Worm (Caenorhabditis elegans) whole organism, young adult: ENCODE results near the gene Y32B12A.5.

Experiments
- B0261.1 ChIP-seq: sonication (generic microtip); optimal IDR thresholded peaks from 2 replicates; lab custom pipeline; 2016; ENCODE audit warnings: mild to moderate bottlenecking, missing genetic modification characterization, moderate library complexity, missing compliant biosample characterization
- C17E4.6 ChIP-seq: fragments of 200-800 bp; sonication (Bioruptor generic); IDR thresholded peaks from 2 replicates; pipeline ENCODE4 v1.3.6; 2022; ENCODE audit warnings: missing genetic modification reagents, missing genetic modification characterization, missing compliant biosample characterization
- F10E7.11 ChIP-seq: sonication (generic microtip); optimal IDR thresholded peaks from 2 replicates; lab custom pipeline; 2017; ENCODE audit warnings: mild to moderate bottlenecking, missing genetic modification characterization, moderate library complexity, missing compliant biosample characterization
- F33H1.4 ChIP-seq: fragments of 200-800 bp; sonication (Bioruptor generic); IDR thresholded peaks from 2 replicates; pipeline ENCODE4 v1.3.6; 2022; ENCODE audit warnings: missing genetic modification reagents, missing genetic modification characterization, missing compliant biosample characterization
- Y56A3A.18 ChIP-seq: fragments of 200-800 bp; sonication (Bioruptor generic); IDR thresholded peaks from 2 replicates; pipeline ENCODE4 v1.3.6; 2022; ENCODE audit warnings: missing genetic modification reagents, missing genetic modification characterization, missing compliant biosample characterization
- aptf-2 ChIP-seq: fragments of 200-800 bp; sonication (Bioruptor generic); conservative IDR thresholded peaks from 2 replicates; pipeline ENCODE4 v1.3.6; 2022; ENCODE audit warnings: missing genetic modification reagents, missing genetic modification characterization, missing compliant biosample characterization
- athp-1 ChIP-seq: sonication (generic microtip); optimal IDR thresholded peaks from 2 replicates; lab custom pipeline; 2017; ENCODE audit warnings: mild to moderate bottlenecking, missing genetic modification characterization, missing compliant biosample characterization
- attf-5 ChIP-seq: fragments of 200-800 bp; sonication (Bioruptor generic); optimal IDR thresholded peaks from 2 replicates; lab custom pipeline; 2018; ENCODE audit warnings: mild to moderate bottlenecking, missing genetic modification characterization, missing compliant biosample characterization
- dpl-1 ChIP-seq: fragments of 150-350 bp; optimal IDR thresholded peaks from 2 replicates; lab custom pipeline; 2014; ENCODE audit warnings: missing biosample characterization, missing genetic modification reagents, missing genetic modification characterization
- efl-1 ChIP-seq: fragments of 150-350 bp; optimal IDR thresholded peaks from 2 replicates; lab custom pipeline; 2014; ENCODE audit warnings: missing biosample characterization, missing genetic modification reagents, missing genetic modification characterization
- egl-18 ChIP-seq: fragments of 200-800 bp; sonication (Bioruptor generic); IDR thresholded peaks from 2 replicates; pipeline ENCODE4 v1.3.6; 2022; ENCODE audit warnings: missing genetic modification reagents, missing genetic modification characterization, missing compliant biosample characterization
- egrh-3 ChIP-seq: fragments of 200-800 bp; sonication (Bioruptor generic); IDR thresholded peaks from 2 replicates; pipeline ENCODE4 v1.3.6; 2022; ENCODE audit warnings: missing genetic modification reagents, missing genetic modification characterization, missing compliant biosample characterization
- ekl-4 ChIP-seq: fragments of 200-800 bp; sonication (Bioruptor generic); IDR thresholded peaks from 2 replicates; pipeline ENCODE4 v1.3.6; 2022; ENCODE audit warnings: missing genetic modification reagents, missing genetic modification characterization, missing compliant biosample characterization
- ets-4 ChIP-seq: fragments of 200-800 bp; sonication (Bioruptor generic); optimal IDR thresholded peaks from 2 replicates; lab custom pipeline; 2018; ENCODE audit warnings: mild to moderate bottlenecking, missing genetic modification characterization, missing compliant biosample characterization
- hmg-1.2 ChIP-seq: fragments of 200-800 bp; sonication (Bioruptor generic); IDR thresholded peaks from 2 replicates; pipeline ENCODE4 v1.3.6; 2022; ENCODE audit warnings: missing genetic modification reagents, missing genetic modification characterization, missing compliant biosample characterization
- lag-1 ChIP-seq: fragments of 200-800 bp; sonication (Bioruptor generic); IDR thresholded peaks from 2 replicates; pipeline ENCODE4 v1.3.6; 2022; ENCODE audit warnings: missing genetic modification reagents, missing genetic modification characterization, missing compliant biosample characterization
- let-607 ChIP-seq, 2 experiments: fragments of 200-800 bp in 1 of 2; sonication (Bioruptor generic) in 1 of 2; sonication (generic microtip) in 1 of 2; optimal IDR thresholded peaks; 2 replicates each; lab custom pipeline; 2016 to 2018; ENCODE audit warnings: mild to moderate bottlenecking in 2 of 2, missing compliant biosample characterization in 2 of 2, missing genetic modification characterization in 2 of 2, moderate library complexity in 2 of 2, missing genotype in 1 of 2
- lin-26 ChIP-seq: fragments of 200-800 bp; sonication (Bioruptor generic); IDR thresholded peaks from 2 replicates; pipeline ENCODE4 v1.3.6; 2022; ENCODE audit warnings: missing genetic modification reagents, missing genetic modification characterization, missing compliant biosample characterization
- lin-35 ChIP-seq, 3 experiments: fragments of 150-350 bp in 2 of 3; sonication (generic microtip) in 1 of 3; optimal IDR thresholded peaks; 2 replicates each; lab custom pipeline; 2014 to 2018; ENCODE audit warnings: missing biosample characterization in 3 of 3, missing genetic modification characterization in 3 of 3, missing genetic modification reagents in 3 of 3
- lin-40 ChIP-seq: sonication (generic microtip); optimal IDR thresholded peaks from 2 replicates; lab custom pipeline; 2016; ENCODE audit warnings: missing genetic modification characterization, mild to moderate bottlenecking, missing compliant biosample characterization, missing genotype, missing genetic modification reagents
- lin-54 ChIP-seq: fragments of 200-800 bp; sonication (Bioruptor generic); optimal IDR thresholded peaks from 2 replicates; lab custom pipeline; 2018; ENCODE audit warnings: mild to moderate bottlenecking, missing genetic modification characterization, missing compliant biosample characterization
- lsl-1 ChIP-seq: fragments of 200-800 bp; sonication (Bioruptor generic); optimal IDR thresholded peaks from 2 replicates; lab custom pipeline; 2018; ENCODE audit warnings: mild to moderate bottlenecking, missing genetic modification characterization, moderate library complexity, missing compliant biosample characterization
- mes-4 ChIP-seq: sonication (generic microtip); optimal IDR thresholded peaks from 2 replicates; lab custom pipeline; 2016; ENCODE audit warnings: missing genotype, missing genetic modification characterization, missing compliant biosample characterization
- nhr-80 ChIP-seq: sonication (generic microtip); optimal IDR thresholded peaks from 2 replicates; lab custom pipeline; 2016; ENCODE audit warnings: missing genetic modification characterization, missing compliant biosample characterization
- pha-4 ChIP-seq: fragments of 150-350 bp; sonication (generic microtip); optimal IDR thresholded peaks from 2 replicates; lab custom pipeline; 2014; ENCODE audit warnings: missing biosample characterization, missing genetic modification reagents, missing genetic modification characterization
- rec-8 ChIP-seq, 2 experiments: sonication (generic microtip); optimal IDR thresholded peaks; 2 replicates each; lab custom pipeline; 2016; ENCODE audit warnings: mild to moderate bottlenecking in 2 of 2, missing genetic modification characterization in 2 of 2, missing genetic modification reagents in 2 of 2, missing genotype in 2 of 2, missing biosample characterization in 1 of 2, missing compliant biosample characterization in 1 of 2, moderate library complexity in 1 of 2
- rpc-1 ChIP-seq, 2 experiments: fragments of 150-350 bp in 1 of 2; sonication (generic microtip) in 1 of 2; optimal IDR thresholded peaks; 2 replicates each; lab custom pipeline; 2014 to 2018; ENCODE audit warnings: missing biosample characterization in 1 of 2, missing genetic modification characterization in 1 of 2, missing genetic modification reagents in 1 of 2, missing genotype in 1 of 2
- sdz-38 ChIP-seq: sonication (generic microtip); optimal IDR thresholded peaks from 2 replicates; lab custom pipeline; 2016; ENCODE audit warnings: missing genotype, missing genetic modification characterization, missing compliant biosample characterization
- snpc-1.1 ChIP-seq: sonication (generic microtip); optimal IDR thresholded peaks from 2 replicates; lab custom pipeline; 2017; ENCODE audit warnings: missing genetic modification characterization, mild to moderate bottlenecking, missing compliant biosample characterization, antibody characterized with exemption, moderate library complexity, missing genotype, missing genetic modification reagents; ENCODE audit not compliant: insufficient read depth
- snpc-4 ChIP-seq, 5 experiments: fragments of 150-350 bp in 1 of 5; sonication (generic microtip) in 4 of 5; optimal IDR thresholded peaks; 2 replicates each; lab custom pipeline; 2014 to 2018; ENCODE audit warnings: missing genetic modification characterization in 5 of 5, missing biosample characterization in 3 of 5, antibody characterized with exemption in 2 of 5, mild to moderate bottlenecking in 2 of 5, missing compliant biosample characterization in 2 of 5, missing genotype in 2 of 5, moderate library complexity in 2 of 5, missing genetic modification reagents in 1 of 5
- tbx-9 ChIP-seq: sonication (generic microtip); optimal IDR thresholded peaks from 2 replicates; lab custom pipeline; 2016; ENCODE audit warnings: borderline replicate concordance, missing genetic modification characterization, inconsistent platforms, missing compliant biosample characterization
- unc-62 ChIP-seq: fragments of 150-350 bp; optimal IDR thresholded peaks from 2 replicates; lab custom pipeline; 2014; ENCODE audit warnings: missing biosample characterization, missing genetic modification reagents, missing genetic modification characterization
- ztf-28 ChIP-seq: fragments of 200-800 bp; sonication (Bioruptor generic); IDR thresholded peaks from 2 replicates; pipeline ENCODE4 v1.3.6; 2022; ENCODE audit warnings: missing genetic modification reagents, missing genetic modification characterization, missing compliant biosample characterization
- ztf-3 ChIP-seq: fragments of 200-800 bp; sonication (Bioruptor generic); optimal IDR thresholded peaks from 2 replicates; lab custom pipeline; 2018; ENCODE audit warnings: mild to moderate bottlenecking, missing genetic modification characterization, missing compliant biosample characterization

The Y32B12A.5 gene

ce11 chrV:16505828-16506227, 18.5 kb upstream of the Y32B12A.5 start, which contains the start of gene nhr-54:
nhr-54 (minus strand) TSS chrV:16505928.
- TF ChIP-seq rec-8 (tag; optimal IDR thresholded peaks at IDR 0.05; lab: Kevin White, UChicago) (no peak), C17E4.6 (GFP tag; lab: Robert Waterston, UW) (no peak), egrh-3 (GFP tag; lab: Robert Waterston, UW) (no peak), ztf-3 (GFP tag; lab: Kevin White, UChicago) (no peak), athp-1 (tag; lab: Kevin White, UChicago) (no peak), ekl-4 (GFP tag; lab: Robert Waterston, UW) (no peak), sdz-38 (tag; lab: Kevin White, UChicago) (no peak), lin-40 (tag; lab: Kevin White, UChicago) (no peak), lag-1 (no peak), mes-4 (tag; lab: Kevin White, UChicago) (no peak), F10E7.11 (tag; lab: Kevin White, UChicago) (no peak), snpc-1.1 (no peak), dpl-1 (no peak), tbx-9 (tag; lab: Kevin White, UChicago) (no peak), F33H1.4 (GFP tag; lab: Robert Waterston, UW) (no peak)

- TF ChIP-seq Y56A3A.18 (GFP tag; lab: Robert Waterston, UW) (no peak), unc-62 (GFP tag; lab: Kevin White, UChicago) (no peak), attf-5 (GFP tag; lab: Kevin White, UChicago) (no peak), ets-4 (GFP tag; lab: Kevin White, UChicago) (no peak), aptf-2 (no peak), egl-18 (GFP tag; lab: Robert Waterston, UW) (no peak), let-607 (tag; optimal IDR thresholded peaks at IDR 0.05; lab: Kevin White, UChicago) (no peak)
- TF ChIP-seq, all 124 proteins: peak for 0
Observed at ce11 chrV:16503164-16503563, 15.8 kb upstream of the Y32B12A.5 start, which contains the start of gene F36D3.14. F36D3.14 (minus strand) TSS chrV:16503264.

- TF ChIP-seq egrh-3 (GFP tag; lab: Robert Waterston, UW) (no peak), hmg-1.2 (GFP tag; lab: Robert Waterston, UW) (peak; percentile 34; the same call in 1 of the 2 replicates), pha-4 (no peak), B0261.1 (tag; lab: Kevin White, UChicago) (no peak), snpc-4 (GFP tag; optimal IDR thresholded peaks at IDR 0.05; lab: Kevin White, UChicago) (no peak), snpc-4 (tag; optimal IDR thresholded peaks at IDR 0.05; lab: Kevin White, UChicago) (peak in 2 of 4 experiments; percentile 3 to 45), dpl-1 (peak; percentile 21), ztf-28 (GFP tag; lab: Robert Waterston, UW) (no peak), lin-26 (GFP tag; lab: Robert Waterston, UW) (no peak), rpc-1 (optimal IDR thresholded peaks at IDR 0.05; lab: Kevin White, UChicago) (no peak), rpc-1 (tag; optimal IDR thresholded peaks at IDR 0.05; lab: Kevin White, UChicago) (no peak), attf-5 (GFP tag; lab: Kevin White, UChicago) (peak; percentile 21), lsl-1 (GFP tag; lab: Kevin White, UChicago) (no peak), efl-1 (GFP tag; lab: Kevin White, UChicago) (peak; percentile 38), lin-35 (GFP tag; optimal IDR thresholded peaks at IDR 0.05; lab: Kevin White, UChicago) (peak in 1 of 3 experiments; percentile 79), lin-54 (peak; percentile 35), nhr-80 (tag; lab: Kevin White, UChicago) (no peak)
Observed at ce11 chrV:16499006-16499405, 11.6 kb upstream of the Y32B12A.5 start, which contains the start of gene F36D3.1. F36D3.1 (plus strand) TSS chrV:16499352.
